Worm (Caenorhabditis elegans) whole organism, midembryonic: ENCODE results near the gene fkb-1.

Experiments
- cog-1 ChIP-seq: sonication (generic microtip); optimal IDR thresholded peaks from 2 replicates; lab custom pipeline; 2016; ENCODE audit warnings: missing genetic modification characterization, missing compliant biosample characterization
- flt-1 ChIP-seq: fragments of 200-800 bp; sonication (Bioruptor generic); IDR thresholded peaks from 2 replicates; pipeline ENCODE4 v1.3.6; 2022; ENCODE audit warnings: missing genetic modification characterization, missing compliant biosample characterization
- klf-2 ChIP-seq: fragments of 200-800 bp; sonication (Bioruptor generic); conservative IDR thresholded peaks from 2 replicates; pipeline ENCODE4 v1.3.6; 2022; ENCODE audit warnings: missing genetic modification reagents, missing genetic modification characterization, missing compliant biosample characterization
- med-1 ChIP-seq: sonication (generic microtip); optimal IDR thresholded peaks from 2 replicates; lab custom pipeline; 2017; ENCODE audit warnings: missing genetic modification characterization, mild to moderate bottlenecking, missing compliant biosample characterization, antibody characterized with exemption, missing genetic modification reagents; ENCODE audit not compliant: insufficient read depth
- ref-1 ChIP-seq: fragments of 200-800 bp; sonication (Bioruptor generic); conservative IDR thresholded peaks from 2 replicates; pipeline ENCODE4 v1.3.6; 2022; ENCODE audit warnings: missing genetic modification reagents, missing genetic modification characterization, missing compliant biosample characterization
- ztf-23 ChIP-seq: fragments of 200-800 bp; sonication (Bioruptor generic); IDR thresholded peaks from 2 replicates; pipeline ENCODE4 v1.3.6; 2022; ENCODE audit warnings: missing genetic modification reagents, missing genetic modification characterization, missing compliant biosample characterization
- ztf-29 ChIP-seq: fragments of 200-800 bp; sonication (Bioruptor generic); IDR thresholded peaks from 2 replicates; pipeline ENCODE4 v1.3.6; 2022; ENCODE audit warnings: missing genetic modification reagents, missing genetic modification characterization, missing compliant biosample characterization

- TF ChIP-seq klf-2 (GFP tag; lab: Robert Waterston, UW): no peak
- no peak for TF ChIP-seq med-1
- TF ChIP-seq ref-1 (GFP tag; lab: Robert Waterston, UW): no peak
- TF ChIP-seq cog-1 (tag; lab: Kevin White, UChicago): no peak
- no peak for TF ChIP-seq ztf-23 (GFP tag; lab: Robert Waterston, UW)
- no peak for TF ChIP-seq ztf-29 (GFP tag; lab: Robert Waterston, UW)
- TF ChIP-seq flt-1 (GFP tag; lab: Robert Waterston, UW): no peak
Observed at ce11 chrIV:11053652-11054317, 17.4 kb downstream of the fkb-1 start, which contains the start of the genes F36H1.12 and lin-3.
